Fruit fly (Drosophila melanogaster): ENCODE measurements around the gene rdgA.

rdgA gene

DNA sequence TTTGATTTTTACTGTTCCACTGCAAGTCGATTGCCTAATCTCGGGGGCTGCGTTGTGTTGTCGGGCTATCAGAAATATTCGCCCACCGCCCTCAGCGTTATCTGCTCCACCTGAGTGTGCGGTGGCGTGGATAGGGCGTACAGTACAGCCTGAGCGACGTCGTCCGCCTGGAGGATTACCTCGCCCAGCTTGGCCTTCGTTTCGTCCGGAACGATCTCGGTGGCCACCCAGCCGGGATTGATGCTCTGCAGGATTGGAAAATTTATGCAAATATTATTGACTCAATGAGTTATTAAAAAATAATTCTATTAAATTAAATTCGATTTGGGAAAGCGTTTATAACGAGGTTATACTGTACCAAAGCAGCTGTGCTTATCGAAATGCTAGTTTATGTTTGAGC lies 66.3 kb downstream of the rdgA start (continued):
- no peak for TF ChIP-seq CG12104 (GFP tag; optimal IDR thresholded peaks at IDR 0.05)
- peak; percentile 38 for TF ChIP-seq CoRest (tag; optimal IDR thresholded peaks at IDR 0.05)
- peak; percentile 17 for TF ChIP-seq Meics (GFP tag; optimal IDR thresholded peaks at IDR 0.05)
- TF ChIP-seq lilli (GFP tag; optimal IDR thresholded peaks at IDR 0.05): peak; percentile 38
- TF ChIP-seq CG17829 (tag; optimal IDR thresholded peaks at IDR 0.05): no peak
- TF ChIP-seq esg (GFP tag; conservative IDR thresholded peaks at IDR 0.05): peak; percentile 32; the same call in 1 of the 2 replicates
- TF ChIP-seq CG30403 (GFP tag; optimal IDR thresholded peaks at IDR 0.05): peak; percentile 5
- TF ChIP-seq CG3847 (GFP tag; IDR thresholded peaks at IDR 0.05): peak; percentile 48; the same call in 1 of the 2 replicates
- TF ChIP-seq Atf6 (GFP tag; IDR thresholded peaks at IDR 0.05): peak; percentile 49; the same call in 1 of the 2 replicates
- 0 out of 3 replicates have a peak, but pooled peaks have one; percentile 37 for TF ChIP-seq CG11456 (GFP tag; IDR thresholded peaks at IDR 0.05)
- peak; percentile 79 for TF ChIP-seq GATAe (GFP tag; conservative IDR thresholded peaks at IDR 0.05)
- peak; percentile 45 for TF ChIP-seq CG15269 (tag; optimal IDR thresholded peaks at IDR 0.05)
- no peak for TF ChIP-seq kay (GFP tag; optimal IDR thresholded peaks at IDR 0.05)
- peak; percentile 66; the same call in 1 of the 2 replicates for TF ChIP-seq Ptx1 (GFP tag; IDR thresholded peaks at IDR 0.05)
- TF ChIP-seq Dbx (GFP tag; IDR thresholded peaks at IDR 0.05): peak; percentile 38; the same call in 1 of the 3 replicates
- no peak for TF ChIP-seq CG17802 (tag; optimal IDR thresholded peaks at IDR 0.05)
- no peak for TF ChIP-seq gce (GFP tag; IDR thresholded peaks at IDR 0.05)
- TF ChIP-seq Pdp1 (GFP tag; optimal IDR thresholded peaks at IDR 0.05): peak in 1 of 2 experiments; percentile 2
- no peak for TF ChIP-seq CG18619 (GFP tag; optimal IDR thresholded peaks at IDR 0.05)
- TF ChIP-seq CG31224 (GFP tag; IDR thresholded peaks at IDR 0.05): 0 out of 2 replicates have a peak, but pooled peaks have one; percentile 13
- TF ChIP-seq CG9797 (GFP tag; optimal IDR thresholded peaks at IDR 0.05): no peak
- peak; percentile 28; the same call in 1 of the 2 replicates for TF ChIP-seq HLH3B (GFP tag; IDR thresholded peaks at IDR 0.05)
- TF ChIP-seq ci (GFP tag; IDR thresholded peaks at IDR 0.05): 0 out of 3 replicates have a peak, but pooled peaks have one; percentile 41
- peak; percentile 46 for TF ChIP-seq CG12769 (tag; optimal IDR thresholded peaks at IDR 0.05)
- TF ChIP-seq gt (GFP tag; IDR thresholded peaks at IDR 0.05): 0 out of 2 replicates have a peak, but pooled peaks have one; percentile 17
- TF ChIP-seq CG2120 (GFP tag; optimal IDR thresholded peaks at IDR 0.05): peak; percentile 55
- peak; percentile 37 for TF ChIP-seq dmrt99B (tag; optimal IDR thresholded peaks at IDR 0.05)
- TF ChIP-seq sisA (GFP tag; IDR thresholded peaks at IDR 0.05): peak; percentile 50
- TF ChIP-seq Ets65A (GFP tag): peak; percentile 66
- peak; percentile 66; the same call in 2 of the 3 replicates for TF ChIP-seq dysf (GFP tag; IDR thresholded peaks at IDR 0.05)
- TF ChIP-seq CG14050 (GFP tag; IDR thresholded peaks at IDR 0.05): peak; percentile 26; the same call in 1 of the 3 replicates
- TF ChIP-seq CG9215 (GFP tag; IDR thresholded peaks at IDR 0.05): peak; percentile 49; the same call in 1 of the 2 replicates
- no peak for TF ChIP-seq bowl (GFP tag; IDR thresholded peaks at IDR 0.05)
- TF ChIP-seq CG4730 (GFP tag; IDR thresholded peaks at IDR 0.05): no peak
- 0 out of 2 replicates have a peak, but pooled peaks have one; percentile 38 for TF ChIP-seq CG32767 (GFP tag; IDR thresholded peaks at IDR 0.05)
- TF ChIP-seq lab (GFP tag; optimal IDR thresholded peaks at IDR 0.05): peak; percentile 36
- TF ChIP-seq Poxn (GFP tag; IDR thresholded peaks at IDR 0.05): peak; percentile 25; the same call in 1 of the 2 replicates
- TF ChIP-seq CG8359 (GFP tag; optimal IDR thresholded peaks at IDR 0.05; ENCODE audit: borderline replicate concordance): no peak
- no peak for TF ChIP-seq CG2875 (GFP tag; optimal IDR thresholded peaks at IDR 0.05)
- peak; percentile 47 for TF ChIP-seq gem (tag; optimal IDR thresholded peaks at IDR 0.05)
- TF ChIP-seq CG13424 (tag; optimal IDR thresholded peaks at IDR 0.05): peak; percentile 20
- no peak for TF ChIP-seq CG8944 (GFP tag; optimal IDR thresholded peaks at IDR 0.05)
- peak; percentile 21 for TF ChIP-seq CG10543 (GFP tag; optimal IDR thresholded peaks at IDR 0.05)
- TF ChIP-seq bcd (GFP tag; optimal IDR thresholded peaks at IDR 0.05): peak; percentile 5
- no peak for TF ChIP-seq BtbVII (GFP tag; optimal IDR thresholded peaks at IDR 0.05)
- no peak for TF ChIP-seq toy (GFP tag; IDR thresholded peaks at IDR 0.05)
- TF ChIP-seq Dp (GFP tag; optimal IDR thresholded peaks at IDR 0.05): no peak
- TF ChIP-seq HmgZ (tag; optimal IDR thresholded peaks at IDR 0.05): peak; percentile 25
- TF ChIP-seq CG9932 (GFP tag; IDR thresholded peaks at IDR 0.05): peak; percentile 54
- TF ChIP-seq ind (GFP tag; optimal IDR thresholded peaks at IDR 0.05): peak; percentile 21

All from whole organism, embryonic.